Fruit fly (Drosophila melanogaster) whole organism, embryonic: ENCODE results near the gene FucTD.

Experiments used
- Adf1 ChIP-seq: fragments of 200-800 bp; sonication (Bioruptor generic); IDR thresholded peaks from 2 replicates; pipeline ENCODE4 v1.3.6; 2022; ENCODE audit warnings: missing biosample characterization, missing genetic modification characterization
- Atf-2 ChIP-seq: fragments of 200-800 bp; sonication (Bioruptor generic); optimal IDR thresholded peaks from 2 replicates; lab custom pipeline; 2016; ENCODE audit warnings: missing biosample characterization, missing genetic modification characterization
- Bteb2 ChIP-seq: fragments of 200-800 bp; sonication (Bioruptor generic); optimal IDR thresholded peaks from 2 replicates; lab custom pipeline; 2016; ENCODE audit warnings: missing biosample characterization, missing genetic modification characterization
- C15 ChIP-seq: fragments of 200-800 bp; sonication (Bioruptor generic); IDR thresholded peaks from 3 replicates; pipeline ENCODE4 v1.3.6; 2022; ENCODE audit warnings: missing biosample characterization, missing genetic modification characterization
- CG11398 ChIP-seq: fragments of 200-800 bp; sonication (Bioruptor generic); optimal IDR thresholded peaks from 2 replicates; lab custom pipeline; 2016; ENCODE audit warnings: missing biosample characterization, missing genetic modification characterization
- CG11504 ChIP-seq: fragments of 200-800 bp; sonication (Bioruptor generic); optimal IDR thresholded peaks from 3 replicates; lab custom pipeline; 2019; ENCODE audit warnings: missing biosample characterization, mild to moderate bottlenecking, missing genetic modification characterization, moderate library complexity
- CG11723 ChIP-seq: fragments of 200-800 bp; sonication (Bioruptor generic); optimal IDR thresholded peaks from 2 replicates; lab custom pipeline; 2017; ENCODE audit warnings: missing biosample characterization, mild to moderate bottlenecking, missing genetic modification characterization
- CG12942 ChIP-seq: fragments of 200-800 bp; sonication (Bioruptor generic); optimal IDR thresholded peaks from 3 replicates; lab custom pipeline; 2016; ENCODE audit warnings: missing biosample characterization, missing genetic modification characterization
- CG14014 ChIP-seq: fragments of 200-800 bp; sonication (Bioruptor generic); IDR thresholded peaks from 2 replicates; pipeline ENCODE4 v1.3.6; 2022; ENCODE audit warnings: missing biosample characterization, missing genetic modification characterization
- CG14050 ChIP-seq: fragments of 200-800 bp; sonication (Bioruptor generic); IDR thresholded peaks from 3 replicates; pipeline ENCODE4 v1.3.6; 2022; ENCODE audit warnings: missing biosample characterization, missing genetic modification characterization
- CG1602 ChIP-seq: fragments of 200-800 bp; sonication (Bioruptor generic); optimal IDR thresholded peaks from 3 replicates; lab custom pipeline; 2016; ENCODE audit warnings: missing biosample characterization, missing genetic modification characterization
- CG18599 ChIP-seq: fragments of 200-800 bp; sonication (Bioruptor generic); optimal IDR thresholded peaks from 3 replicates; lab custom pipeline; 2017; ENCODE audit warnings: missing biosample characterization, missing genetic modification characterization, mild to moderate bottlenecking, moderate library complexity, missing genetic modification reagents
- CG3281 ChIP-seq: fragments of 200-800 bp; sonication (Bioruptor generic); optimal IDR thresholded peaks from 3 replicates; lab custom pipeline; 2017; ENCODE audit warnings: missing biosample characterization, mild to moderate bottlenecking, missing genetic modification characterization
- CG4820 ChIP-seq: fragments of 200-800 bp; sonication (Bioruptor generic); optimal IDR thresholded peaks from 3 replicates; lab custom pipeline; 2016; ENCODE audit warnings: missing biosample characterization, missing genetic modification characterization
- CG5245 ChIP-seq: fragments of 200-800 bp; sonication (Bioruptor generic); optimal IDR thresholded peaks from 3 replicates; lab custom pipeline; 2016; ENCODE audit warnings: missing biosample characterization, missing genetic modification characterization
- CG6254 ChIP-seq: fragments of 200-800 bp; sonication (Bioruptor generic); optimal IDR thresholded peaks from 3 replicates; lab custom pipeline; 2017; ENCODE audit warnings: mild to moderate bottlenecking, missing biosample characterization, missing genetic modification reagents, missing genetic modification characterization
- CG6272 ChIP-seq: fragments of 200-800 bp; sonication (Bioruptor generic); IDR thresholded peaks from 2 replicates; pipeline ENCODE4 v1.3.6; 2022; ENCODE audit warnings: missing biosample characterization, missing genetic modification characterization
- CG7556 ChIP-seq: fragments of 200-800 bp; sonication (Bioruptor generic); optimal IDR thresholded peaks from 2 replicates; lab custom pipeline; 2017; ENCODE audit warnings: missing biosample characterization, mild to moderate bottlenecking, missing genetic modification characterization
- CG8388 ChIP-seq: fragments of 200-800 bp; sonication (Bioruptor generic); optimal IDR thresholded peaks from 2 replicates; lab custom pipeline; 2019; ENCODE audit warnings: missing biosample characterization, mild to moderate bottlenecking, missing genetic modification characterization, moderate library complexity
- CG8924 ChIP-seq: fragments of 200-800 bp; optimal IDR thresholded peaks from 3 replicates; lab custom pipeline; 2019; ENCODE audit warnings: missing biosample characterization, mild to moderate bottlenecking, missing genetic modification characterization, moderate library complexity
- CG9437 ChIP-seq: fragments of 200-800 bp; sonication (Bioruptor generic); optimal IDR thresholded peaks from 2 replicates; lab custom pipeline; 2018; ENCODE audit warnings: missing biosample characterization, mild to moderate bottlenecking, missing genetic modification characterization
- CTCF ChIP-seq: fragments of 200-800 bp; sonication (Bioruptor generic); optimal IDR thresholded peaks from 2 replicates; lab custom pipeline; 2017; ENCODE audit warnings: missing biosample characterization, mild to moderate bottlenecking, missing genetic modification characterization, moderate library complexity
- CoRest ChIP-seq: fragments of 200-800 bp; sonication (Bioruptor generic); optimal IDR thresholded peaks from 3 replicates; lab custom pipeline; 2018; ENCODE audit warnings: missing biosample characterization, mild to moderate bottlenecking, missing genetic modification characterization, moderate library complexity
- Drgx ChIP-seq: fragments of 200-800 bp; sonication (Bioruptor generic); IDR thresholded peaks from 2 replicates; pipeline ENCODE4 v1.3.6; 2022; ENCODE audit warnings: missing biosample characterization, missing genetic modification characterization
- E2f2 ChIP-seq: fragments of 200-800 bp; sonication (Bioruptor generic); IDR thresholded peaks from 2 replicates; pipeline ENCODE4 v1.3.6; 2022; ENCODE audit warnings: missing biosample characterization, missing genetic modification characterization
- ERR ChIP-seq: fragments of 200-800 bp; sonication (Bioruptor generic); optimal IDR thresholded peaks from 2 replicates; lab custom pipeline; 2016; ENCODE audit warnings: missing biosample characterization, missing genetic modification characterization
- Ets65A ChIP-seq: fragments of 200-800 bp; sonication (Bioruptor generic); peaks from one replicate; lab custom pipeline; 2016; ENCODE audit warnings: missing biosample characterization, missing genetic modification characterization
- MESR4 ChIP-seq: fragments of 200-800 bp; sonication (Bioruptor generic); optimal IDR thresholded peaks from 2 replicates; lab custom pipeline; 2018; ENCODE audit warnings: missing biosample characterization, mild to moderate bottlenecking, missing genetic modification characterization, moderate library complexity
- Optix ChIP-seq: fragments of 200-800 bp; sonication (Bioruptor generic); IDR thresholded peaks from 3 replicates; pipeline ENCODE4 v1.3.6; 2022; ENCODE audit warnings: missing biosample characterization, missing genetic modification characterization
- Side ChIP-seq: fragments of 200-800 bp; sonication (Bioruptor generic); optimal IDR thresholded peaks from 2 replicates; lab custom pipeline; 2016; ENCODE audit warnings: missing biosample characterization, missing genetic modification characterization
- Six4 ChIP-seq: fragments of 200-800 bp; sonication (Bioruptor generic); optimal IDR thresholded peaks from 2 replicates; lab custom pipeline; 2016; ENCODE audit warnings: missing biosample characterization, missing genetic modification characterization
- Tbp ChIP-seq: fragments of >200 bp; optimal IDR thresholded peaks from 2 replicates; lab custom pipeline; 2018; ENCODE audit warnings: missing biosample characterization, missing genetic modification characterization
- amos ChIP-seq: fragments of 200-800 bp; sonication (Bioruptor generic); IDR thresholded peaks from 2 replicates; pipeline ENCODE4 v1.3.6; 2022; ENCODE audit warnings: missing biosample characterization, missing genetic modification characterization; ENCODE audit not compliant: partially characterized antibody
- ap ChIP-seq: fragments of 200-800 bp; sonication (Bioruptor generic); IDR thresholded peaks from 2 replicates; pipeline ENCODE4 v1.3.6; 2022; ENCODE audit warnings: missing biosample characterization, missing genetic modification characterization
- ase ChIP-seq: fragments of 200-800 bp; sonication (Bioruptor generic); IDR thresholded peaks from 3 replicates; pipeline ENCODE4 v1.3.6; 2022; ENCODE audit warnings: missing biosample characterization, missing genetic modification characterization
- cato ChIP-seq: fragments of 200-800 bp; sonication (Bioruptor generic); optimal IDR thresholded peaks from 2 replicates; lab custom pipeline; 2016; ENCODE audit warnings: missing biosample characterization, missing genetic modification characterization, borderline replicate concordance
- croc ChIP-seq: fragments of 200-800 bp; sonication (Bioruptor generic); conservative IDR thresholded peaks from 3 replicates; pipeline ENCODE4 v1.3.6; 2022; ENCODE audit warnings: missing biosample characterization, missing genetic modification characterization
- grn ChIP-seq: fragments of 200-800 bp; sonication (Bioruptor generic); optimal IDR thresholded peaks from 3 replicates; lab custom pipeline; 2017; ENCODE audit warnings: missing biosample characterization, missing genetic modification characterization
- hkb ChIP-seq, 2 experiments: fragments of 200-800 bp in 1 of 2; fragments of >200 bp in 1 of 2; sonication (Bioruptor generic) in 1 of 2; IDR thresholded peaks in 1 of 2; optimal IDR thresholded peaks in 1 of 2; 2 replicates each; pipeline versions ENCODE4 v1.3.6 to Lab custom; 2017 to 2022; ENCODE audit warnings: missing biosample characterization in 1 of 2, missing genetic modification characterization in 1 of 2
- hth ChIP-seq: fragments of >200 bp; optimal IDR thresholded peaks from 2 replicates; lab custom pipeline; 2017; ENCODE audit warnings: inconsistent platforms
- lilli ChIP-seq: fragments of 200-800 bp; sonication (Bioruptor generic); optimal IDR thresholded peaks from 3 replicates; lab custom pipeline; 2016; ENCODE audit warnings: missing biosample characterization, missing genetic modification characterization
- nerfin-1 ChIP-seq: fragments of 200-800 bp; sonication (Bioruptor generic); optimal IDR thresholded peaks from 3 replicates; lab custom pipeline; 2019; ENCODE audit warnings: missing biosample characterization, mild to moderate bottlenecking, missing genetic modification characterization, moderate library complexity
- nerfin-2 ChIP-seq: fragments of 200-800 bp; sonication (Bioruptor generic); IDR thresholded peaks from 2 replicates; pipeline ENCODE4 v1.3.6; 2022; ENCODE audit warnings: missing biosample characterization, missing genetic modification characterization; ENCODE audit not compliant: partially characterized antibody
- org-1 ChIP-seq: fragments of 200-800 bp; sonication (Bioruptor generic); optimal IDR thresholded peaks from 2 replicates; lab custom pipeline; 2017; ENCODE audit warnings: missing biosample characterization, missing genetic modification characterization
- repo ChIP-seq: fragments of 200-800 bp; sonication (Bioruptor generic); optimal IDR thresholded peaks from 2 replicates; lab custom pipeline; 2016; ENCODE audit warnings: missing biosample characterization, missing genetic modification characterization
- seq ChIP-seq: fragments of 200-800 bp; sonication (Bioruptor generic); IDR thresholded peaks from 2 replicates; pipeline ENCODE4 v1.3.6; 2022; ENCODE audit warnings: missing biosample characterization, missing genetic modification characterization
- sr ChIP-seq: fragments of 200-800 bp; sonication (Bioruptor generic); IDR thresholded peaks from 3 replicates; pipeline ENCODE4 v1.3.6; 2022; ENCODE audit warnings: missing biosample characterization, missing genetic modification characterization
- tin ChIP-seq: fragments of 200-800 bp; sonication (Bioruptor generic); optimal IDR thresholded peaks from 3 replicates; lab custom pipeline; 2016; ENCODE audit warnings: missing biosample characterization, missing genetic modification characterization
- tx ChIP-seq: fragments of 200-800 bp; sonication (Bioruptor generic); optimal IDR thresholded peaks from 2 replicates; lab custom pipeline; 2016; ENCODE audit warnings: missing biosample characterization, missing genetic modification characterization
- vfl ChIP-seq: fragments of 200-800 bp; sonication (Bioruptor generic); optimal IDR thresholded peaks from 2 replicates; lab custom pipeline; 2016; ENCODE audit warnings: missing biosample characterization, missing genetic modification characterization
- wdn ChIP-seq: fragments of 200-800 bp; sonication (Bioruptor generic); IDR thresholded peaks from 2 replicates; pipeline ENCODE4 v1.3.6; 2022; ENCODE audit warnings: missing biosample characterization, missing genetic modification characterization

Gene FucTD

dm6 chr3L:1378862-1379543, 37.0 kb upstream of the FucTD start (continued):
- peak; percentile 39; the same call in 1 of the 2 replicates for TF ChIP-seq CG6272
- TF ChIP-seq E2f2 (GFP tag; lab: Robert Waterston, UW) = peak; percentile 28; the same call in 1 of the 2 replicates
- TF ChIP-seq amos (GFP tag; lab: Robert Waterston, UW) = no peak
- no peak for TF ChIP-seq CTCF (GFP tag; lab: Kevin White, UChicago)
- TF ChIP-seq wdn (GFP tag; lab: Robert Waterston, UW) = no peak
- TF ChIP-seq tin (GFP tag; lab: Kevin White, UChicago) = peak; percentile 17
- peak; percentile 2 for TF ChIP-seq tx (GFP tag; lab: Kevin White, UChicago)
- peak; percentile 75 for TF ChIP-seq CG8924 (tag; lab: Kevin White, UChicago)
- TF ChIP-seq Side (GFP tag; lab: Kevin White, UChicago) = peak; percentile 32
- TF ChIP-seq croc = no peak; the same call in 2 of the 3 replicates
- TF ChIP-seq CG11398 (GFP tag; lab: Kevin White, UChicago) = no peak
- TF ChIP-seq CG12942 (GFP tag; lab: Kevin White, UChicago) = no peak
- no peak for TF ChIP-seq MESR4
- TF ChIP-seq hkb (optimal IDR thresholded peaks at IDR 0.05; lab: Kevin White, UChicago) = no peak
- peak; percentile 68; the same call in 1 of the 2 replicates for TF ChIP-seq hkb (GFP tag; IDR thresholded peaks at IDR 0.05; lab: Robert Waterston, UW)
- peak; percentile 31 for TF ChIP-seq Six4 (GFP tag; lab: Kevin White, UChicago)
- no peak for TF ChIP-seq Adf1 (GFP tag; lab: Robert Waterston, UW)
- TF ChIP-seq CG6254 (GFP tag; lab: Kevin White, UChicago) = peak; percentile 76
- TF ChIP-seq Ets65A = peak; percentile 92
- no peak for TF ChIP-seq repo
- peak; percentile 37; the same call in 1 of the 3 replicates for TF ChIP-seq ase (GFP tag; lab: Robert Waterston, UW)
- no peak for TF ChIP-seq nerfin-2
- TF ChIP-seq CG1602 (GFP tag; lab: Kevin White, UChicago) = peak; percentile 51
- no peak for TF ChIP-seq ERR (GFP tag; lab: Kevin White, UChicago)
- TF ChIP-seq CG4820 (GFP tag; lab: Kevin White, UChicago) = peak; percentile 34
- no peak for TF ChIP-seq Bteb2 (GFP tag; lab: Kevin White, UChicago)
- TF ChIP-seq sr (GFP tag; lab: Robert Waterston, UW) = no peak
- peak; percentile 44 for TF ChIP-seq CG18599
- TF ChIP-seq cato = no peak
- peak; percentile 59 for TF ChIP-seq nerfin-1 (tag; lab: Kevin White, UChicago)
- TF ChIP-seq org-1 (GFP tag; lab: Kevin White, UChicago) = peak; percentile 40
- TF ChIP-seq grn (GFP tag; lab: Kevin White, UChicago) = no peak
- TF ChIP-seq CG11504 = peak; percentile 60
- TF ChIP-seq Optix (GFP tag; lab: Robert Waterston, UW) = peak; percentile 57; the same call in 1 of the 3 replicates
- TF ChIP-seq CG9437 (GFP tag; lab: Kevin White, UChicago) = peak; percentile 26
- peak; percentile 70 for TF ChIP-seq CoRest
- TF ChIP-seq ap (GFP tag; lab: Robert Waterston, UW) = peak; percentile 31; the same call in 1 of the 2 replicates
- TF ChIP-seq C15 = no peak
- TF ChIP-seq CG11723 = peak; percentile 41
- no peak for TF ChIP-seq lilli (GFP tag; lab: Kevin White, UChicago)
- TF ChIP-seq Tbp = no peak
- TF ChIP-seq hth (lab: Kevin White, UChicago) = no peak
- TF ChIP-seq Drgx (GFP tag; lab: Robert Waterston, UW) = peak; percentile 92
- TF ChIP-seq Atf-2 (GFP tag; lab: Kevin White, UChicago) = no peak
- peak; percentile 37; the same call in 1 of the 2 replicates for TF ChIP-seq seq (GFP tag; lab: Robert Waterston, UW)
- no peak for TF ChIP-seq CG14050 (GFP tag; lab: Robert Waterston, UW)
- no peak for TF ChIP-seq CG5245
- TF ChIP-seq CG7556 (GFP tag; lab: Kevin White, UChicago) = peak; percentile 68
- no peak for TF ChIP-seq CG3281 (GFP tag; lab: Kevin White, UChicago)
- TF ChIP-seq vfl (GFP tag; lab: Kevin White, UChicago) = no peak
- TF ChIP-seq CG8388 (GFP tag; lab: Kevin White, UChicago) = peak; percentile 77
- TF ChIP-seq CG14014 (GFP tag; lab: Robert Waterston, UW) = peak; percentile 24; the same call in 1 of the 2 replicates
